Worm (Caenorhabditis elegans) whole organism, mixed stage, embryonic: Measurements from ENCODE around the gene ftt-2.

Experiments
- ceh-39 ChIP-seq: fragments of 150-350 bp; optimal IDR thresholded peaks from 2 replicates; lab custom pipeline; 2014; ENCODE audit warnings: missing biosample characterization, missing genetic modification characterization
- ceh-83 ChIP-seq: fragments of 200-800 bp; sonication (Bioruptor generic); optimal IDR thresholded peaks from 2 replicates; lab custom pipeline; 2018; ENCODE audit warnings: mild to moderate bottlenecking, missing genetic modification characterization, missing compliant biosample characterization
- elt-3 ChIP-seq: fragments of 150-350 bp; optimal IDR thresholded peaks from 2 replicates; lab custom pipeline; 2014; ENCODE audit warnings: missing biosample characterization, missing genetic modification characterization
- lin-13 ChIP-seq: fragments of 150-350 bp; optimal IDR thresholded peaks from 2 replicates; lab custom pipeline; 2014; ENCODE audit warnings: missing biosample characterization, missing genetic modification characterization
- lsy-2 ChIP-seq: fragments of 150-350 bp; optimal IDR thresholded peaks from 2 replicates; lab custom pipeline; 2014; ENCODE audit warnings: missing biosample characterization, missing genetic modification characterization
- mep-1 ChIP-seq: fragments of 150-350 bp; optimal IDR thresholded peaks from 2 replicates; lab custom pipeline; 2017; ENCODE audit warnings: missing biosample characterization, missing genetic modification reagents, missing genetic modification characterization, inconsistent platforms
- nhr-12 ChIP-seq: fragments of 150-350 bp; optimal IDR thresholded peaks from 2 replicates; lab custom pipeline; 2014; ENCODE audit warnings: missing biosample characterization, missing genetic modification characterization
- nhr-76 ChIP-seq: sonication (generic microtip); optimal IDR thresholded peaks from 2 replicates; lab custom pipeline; 2017; ENCODE audit warnings: missing biosample characterization, missing genetic modification characterization
- pha-4 ChIP-seq: fragments of 150-350 bp; optimal IDR thresholded peaks from 2 replicates; lab custom pipeline; 2018; ENCODE audit warnings: missing biosample characterization, missing genetic modification reagents, missing genetic modification characterization
- snpc-4 ChIP-seq: fragments of 150-350 bp; optimal IDR thresholded peaks from 2 replicates; lab custom pipeline; 2014; ENCODE audit warnings: missing biosample characterization, missing genetic modification characterization
- sptf-1 ChIP-seq: sonication (generic microtip); optimal IDR thresholded peaks from 2 replicates; lab custom pipeline; 2017; ENCODE audit warnings: mild to moderate bottlenecking, missing genetic modification characterization, moderate library complexity, missing compliant biosample characterization
- unc-39 ChIP-seq: fragments of 150-350 bp; optimal IDR thresholded peaks from 2 replicates; lab custom pipeline; 2014; ENCODE audit warnings: missing biosample characterization, missing genetic modification characterization
- unc-62 ChIP-seq: fragments of 150-350 bp; optimal IDR thresholded peaks from 2 replicates; lab custom pipeline; 2014; ENCODE audit warnings: missing biosample characterization, missing genetic modification reagents, missing genetic modification characterization

ce11 chrX:11630499-11630898 lies 25.3 kb upstream of the ftt-2 start:
- TF ChIP-seq snpc-4 (no peak), ceh-39 (no peak), nhr-12 (no peak), unc-62 (GFP tag; lab: Kevin White, UChicago) (no peak), unc-39 (tag; lab: Kevin White, UChicago) (no peak), lin-13 (tag; lab: Kevin White, UChicago) (no peak), mep-1 (no peak), elt-3 (tag; lab: Kevin White, UChicago) (no peak), pha-4 (tag; lab: Kevin White, UChicago) (no peak), sptf-1 (tag; lab: Kevin White, UChicago) (no peak), ceh-83 (GFP tag; lab: Kevin White, UChicago) (no peak), nhr-76 (no peak), lsy-2 (no peak)
